Worm (Caenorhabditis elegans) whole organism, midembryonic: ENCODE results near the gene mlc-7.

Source experiments
- T22C8.4 ChIP-seq: fragments of 200-800 bp; sonication (Bioruptor generic); IDR thresholded peaks from 2 replicates; pipeline ENCODE4 v1.3.6; 2022; ENCODE audit warnings: missing genetic modification characterization, missing compliant biosample characterization
- flt-1 ChIP-seq: fragments of 200-800 bp; sonication (Bioruptor generic); IDR thresholded peaks from 2 replicates; pipeline ENCODE4 v1.3.6; 2022; ENCODE audit warnings: missing genetic modification characterization, missing compliant biosample characterization
- ref-1 ChIP-seq: fragments of 200-800 bp; sonication (Bioruptor generic); conservative IDR thresholded peaks from 2 replicates; pipeline ENCODE4 v1.3.6; 2022; ENCODE audit warnings: missing genetic modification reagents, missing genetic modification characterization, missing compliant biosample characterization
- tab-1 ChIP-seq: fragments of 200-800 bp; sonication (Bioruptor generic); IDR thresholded peaks from 2 replicates; pipeline ENCODE4 v1.3.6; 2022; ENCODE audit warnings: missing genetic modification characterization, missing compliant biosample characterization
- ztf-23 ChIP-seq: fragments of 200-800 bp; sonication (Bioruptor generic); IDR thresholded peaks from 2 replicates; pipeline ENCODE4 v1.3.6; 2022; ENCODE audit warnings: missing genetic modification reagents, missing genetic modification characterization, missing compliant biosample characterization

ce11 chrIII:13731589-13731988 lies 19.7 kb upstream of the mlc-7 start, which contains the start of gene W06F12.2:
- TF ChIP-seq tab-1: no peak
- no peak for TF ChIP-seq flt-1
- TF ChIP-seq ref-1 (GFP tag; lab: Robert Waterston, UW): no peak
- no peak for TF ChIP-seq ztf-23 (GFP tag; lab: Robert Waterston, UW)
- no peak for TF ChIP-seq T22C8.4 (GFP tag; lab: Robert Waterston, UW)
